Fruit fly (Drosophila melanogaster) whole organism, embryonic: Measurements from ENCODE around the gene CG6163.

ENCODE experiments used
- B-H1 ChIP-seq: fragments of 200-800 bp; sonication (Bioruptor generic); IDR thresholded peaks from 3 replicates; pipeline ENCODE4 v1.3.6; 2022; ENCODE audit warnings: missing biosample characterization, missing genetic modification characterization
- BEAF-32 ChIP-seq: fragments of 200-800 bp; sonication (Bioruptor generic); optimal IDR thresholded peaks from 3 replicates; lab custom pipeline; 2017; ENCODE audit warnings: missing biosample characterization, missing genetic modification characterization, mild to moderate bottlenecking, moderate library complexity, missing genetic modification reagents
- CG10565 ChIP-seq: fragments of 200-800 bp; sonication (Bioruptor generic); optimal IDR thresholded peaks from 3 replicates; lab custom pipeline; 2016; ENCODE audit warnings: missing biosample characterization, mild to moderate bottlenecking, missing genetic modification characterization
- CG12299 ChIP-seq: fragments of 200-800 bp; sonication (Bioruptor generic); optimal IDR thresholded peaks from 2 replicates; lab custom pipeline; 2018; ENCODE audit warnings: missing biosample characterization, mild to moderate bottlenecking, missing genetic modification characterization
- CG13775 ChIP-seq: fragments of 200-800 bp; sonication (Bioruptor generic); optimal IDR thresholded peaks from 3 replicates; lab custom pipeline; 2017; ENCODE audit warnings: missing biosample characterization, mild to moderate bottlenecking, missing genetic modification characterization
- CG14441 ChIP-seq: fragments of 200-800 bp; sonication (Bioruptor generic); IDR thresholded peaks from 2 replicates; pipeline ENCODE4 v1.3.6; 2022; ENCODE audit warnings: missing biosample characterization, missing genetic modification characterization
- CG15073 ChIP-seq: fragments of 200-800 bp; sonication (Bioruptor generic); optimal IDR thresholded peaks from 2 replicates; lab custom pipeline; 2016; ENCODE audit warnings: missing biosample characterization, missing genetic modification characterization
- CG1792 ChIP-seq: fragments of 200-800 bp; sonication (Bioruptor generic); optimal IDR thresholded peaks from 2 replicates; lab custom pipeline; 2016; ENCODE audit warnings: missing biosample characterization, missing genetic modification characterization
- CG3838 ChIP-seq: fragments of 200-800 bp; sonication (Bioruptor generic); optimal IDR thresholded peaks from 3 replicates; lab custom pipeline; 2016; ENCODE audit warnings: missing biosample characterization, missing genetic modification characterization
- CG4730 ChIP-seq: fragments of 200-800 bp; sonication (Bioruptor generic); IDR thresholded peaks from 2 replicates; pipeline ENCODE4 v1.3.6; 2022; ENCODE audit warnings: missing biosample characterization, missing genetic modification characterization
- CG6689 ChIP-seq: fragments of 200-800 bp; sonication (Bioruptor generic); IDR thresholded peaks from 2 replicates; pipeline ENCODE4 v1.3.6; 2022; ENCODE audit warnings: missing biosample characterization, missing genetic modification characterization
- CG6791 ChIP-seq: fragments of 200-800 bp; sonication (Bioruptor generic); IDR thresholded peaks from 3 replicates; pipeline ENCODE4 v1.3.6; 2022; ENCODE audit warnings: missing biosample characterization, missing genetic modification characterization; ENCODE audit not compliant: partially characterized antibody
- CG7556 ChIP-seq: fragments of 200-800 bp; sonication (Bioruptor generic); optimal IDR thresholded peaks from 2 replicates; lab custom pipeline; 2017; ENCODE audit warnings: missing biosample characterization, mild to moderate bottlenecking, missing genetic modification characterization
- CG8944 ChIP-seq: fragments of 200-800 bp; sonication (Bioruptor generic); optimal IDR thresholded peaks from 3 replicates; lab custom pipeline; 2016; ENCODE audit warnings: missing biosample characterization, missing genetic modification characterization
- CG9437 ChIP-seq: fragments of 200-800 bp; sonication (Bioruptor generic); optimal IDR thresholded peaks from 2 replicates; lab custom pipeline; 2018; ENCODE audit warnings: missing biosample characterization, mild to moderate bottlenecking, missing genetic modification characterization
- Dip2 ChIP-seq: fragments of 200-800 bp; sonication (Bioruptor generic); IDR thresholded peaks from 2 replicates; pipeline ENCODE4 v1.3.6; 2022; ENCODE audit warnings: missing biosample characterization, missing genetic modification characterization
- Doc2 ChIP-seq: fragments of 200-800 bp; sonication (Bioruptor generic); IDR thresholded peaks from 2 replicates; pipeline ENCODE4 v1.3.6; 2022; ENCODE audit warnings: missing biosample characterization, missing genetic modification characterization
- Elba2 ChIP-seq: fragments of 200-800 bp; sonication (Bioruptor generic); optimal IDR thresholded peaks from 3 replicates; lab custom pipeline; 2016; ENCODE audit warnings: missing biosample characterization, missing genetic modification characterization
- Fer1 ChIP-seq: fragments of 200-800 bp; sonication (Bioruptor generic); optimal IDR thresholded peaks from 2 replicates; lab custom pipeline; 2017; ENCODE audit warnings: missing biosample characterization, mild to moderate bottlenecking, missing genetic modification characterization
- GATAe ChIP-seq: fragments of 200-800 bp; sonication (Bioruptor generic); conservative IDR thresholded peaks from 2 replicates; pipeline ENCODE4 v1.3.6; 2022; ENCODE audit warnings: missing biosample characterization, missing genetic modification characterization
- Hr3 ChIP-seq: fragments of 200-800 bp; sonication (Bioruptor generic); optimal IDR thresholded peaks from 3 replicates; lab custom pipeline; 2016; ENCODE audit warnings: missing biosample characterization, missing genetic modification characterization
- Kr ChIP-seq: fragments of 200-800 bp; sonication (Bioruptor generic); optimal IDR thresholded peaks from 2 replicates; lab custom pipeline; 2017; ENCODE audit warnings: missing biosample characterization, mild to moderate bottlenecking, missing genetic modification characterization
- MTF-1 ChIP-seq: fragments of 200-800 bp; sonication (Bioruptor generic); optimal IDR thresholded peaks from 2 replicates; lab custom pipeline; 2018; ENCODE audit warnings: missing biosample characterization, mild to moderate bottlenecking, missing genetic modification characterization, borderline replicate concordance
- Oaz ChIP-seq: fragments of 200-800 bp; sonication (Bioruptor generic); IDR thresholded peaks from 2 replicates; pipeline ENCODE4 v1.3.6; 2022; ENCODE audit warnings: missing biosample characterization, missing genetic modification characterization
- Rfx ChIP-seq: fragments of 200-800 bp; sonication (Bioruptor generic); IDR thresholded peaks from 2 replicates; pipeline ENCODE4 v1.3.6; 2022; ENCODE audit warnings: missing biosample characterization, missing genetic modification characterization
- Sox102F ChIP-seq: fragments of 200-800 bp; sonication (Bioruptor generic); optimal IDR thresholded peaks from 2 replicates; lab custom pipeline; 2018; ENCODE audit warnings: missing biosample characterization, mild to moderate bottlenecking, missing genetic modification characterization, moderate library complexity
- Vsx1 ChIP-seq: fragments of 200-800 bp; sonication (Bioruptor generic); optimal IDR thresholded peaks from 2 replicates; lab custom pipeline; 2017; ENCODE audit warnings: missing biosample characterization, mild to moderate bottlenecking, missing genetic modification characterization, missing genetic modification reagents
- Xbp1 ChIP-seq: fragments of 200-800 bp; sonication (Bioruptor generic); optimal IDR thresholded peaks from 3 replicates; lab custom pipeline; 2016; ENCODE audit warnings: missing biosample characterization, mild to moderate bottlenecking, missing genetic modification characterization
- abd-A ChIP-seq: fragments of 200-800 bp; sonication (Bioruptor generic); optimal IDR thresholded peaks from 3 replicates; lab custom pipeline; 2019; ENCODE audit warnings: missing biosample characterization, mild to moderate bottlenecking, missing genetic modification characterization, moderate library complexity
- bsh ChIP-seq, 2 experiments: fragments of 200-800 bp; sonication (Bioruptor generic); optimal IDR thresholded peaks; 2 replicates each; lab custom pipeline; 2017 to 2018; ENCODE audit warnings: mild to moderate bottlenecking in 2 of 2, missing biosample characterization in 2 of 2, missing genetic modification characterization in 2 of 2, moderate library complexity in 1 of 2
- chif ChIP-seq, 2 experiments: fragments of 200-800 bp; sonication (Bioruptor generic); optimal IDR thresholded peaks; 3 replicates each; lab custom pipeline; 2016; ENCODE audit warnings: missing biosample characterization in 2 of 2, missing genetic modification characterization in 2 of 2
- crc ChIP-seq: fragments of 200-800 bp; sonication (Bioruptor generic); optimal IDR thresholded peaks from 2 replicates; lab custom pipeline; 2016; ENCODE audit warnings: missing biosample characterization, missing genetic modification characterization
- da ChIP-seq: fragments of 200-800 bp; sonication (Bioruptor generic); optimal IDR thresholded peaks from 2 replicates; lab custom pipeline; 2016; ENCODE audit warnings: missing biosample characterization, missing genetic modification characterization
- esg ChIP-seq: fragments of 200-800 bp; sonication (Bioruptor generic); conservative IDR thresholded peaks from 2 replicates; pipeline ENCODE4 v1.3.6; 2022; ENCODE audit warnings: missing biosample characterization, missing genetic modification characterization
- hbn ChIP-seq: fragments of 200-800 bp; sonication (Bioruptor generic); IDR thresholded peaks from 2 replicates; pipeline ENCODE4 v1.3.6; 2022; ENCODE audit warnings: missing biosample characterization, missing genetic modification characterization; ENCODE audit not compliant: partially characterized antibody
- ken ChIP-seq: fragments of 200-800 bp; sonication (Bioruptor generic); IDR thresholded peaks from 3 replicates; pipeline ENCODE4 v1.3.6; 2022; ENCODE audit warnings: missing biosample characterization, missing genetic modification characterization
- nom ChIP-seq: fragments of 200-800 bp; sonication (Bioruptor generic); optimal IDR thresholded peaks from 2 replicates; lab custom pipeline; 2017; ENCODE audit warnings: missing biosample characterization, missing genetic modification characterization, mild to moderate bottlenecking, moderate library complexity, missing genetic modification reagents
- oc ChIP-seq: fragments of 200-800 bp; sonication (Bioruptor generic); optimal IDR thresholded peaks from 2 replicates; lab custom pipeline; 2018; ENCODE audit warnings: missing biosample characterization, mild to moderate bottlenecking, missing genetic modification characterization, moderate library complexity
- p53 ChIP-seq: fragments of 200-800 bp; sonication (Bioruptor generic); optimal IDR thresholded peaks from 2 replicates; lab custom pipeline; 2016; ENCODE audit warnings: missing biosample characterization, missing genetic modification characterization
- pros ChIP-seq: fragments of 200-800 bp; sonication (Bioruptor generic); optimal IDR thresholded peaks from 3 replicates; lab custom pipeline; 2019; ENCODE audit warnings: missing biosample characterization, mild to moderate bottlenecking, missing genetic modification characterization, moderate library complexity
- psq ChIP-seq: fragments of 200-800 bp; sonication (Bioruptor generic); optimal IDR thresholded peaks from 2 replicates; lab custom pipeline; 2017; ENCODE audit warnings: missing biosample characterization, missing genetic modification characterization
- repo ChIP-seq: fragments of 200-800 bp; sonication (Bioruptor generic); optimal IDR thresholded peaks from 2 replicates; lab custom pipeline; 2016; ENCODE audit warnings: missing biosample characterization, missing genetic modification characterization
- salm ChIP-seq: fragments of 200-800 bp; sonication (Bioruptor generic); optimal IDR thresholded peaks from 2 replicates; lab custom pipeline; 2018; ENCODE audit warnings: missing biosample characterization, mild to moderate bottlenecking, missing genetic modification characterization
- sd ChIP-seq: fragments of 200-800 bp; sonication (Bioruptor generic); optimal IDR thresholded peaks from 3 replicates; lab custom pipeline; 2018; ENCODE audit warnings: missing biosample characterization, mild to moderate bottlenecking, missing genetic modification characterization, moderate library complexity
- sim ChIP-seq: fragments of 200-800 bp; sonication (Bioruptor generic); IDR thresholded peaks from 2 replicates; pipeline ENCODE4 v1.3.6; 2022; ENCODE audit warnings: missing biosample characterization, missing genetic modification characterization
- sisA ChIP-seq: fragments of 200-800 bp; sonication (Bioruptor generic); IDR thresholded peaks from 2 replicates; pipeline ENCODE4 v1.3.6; 2022; ENCODE audit warnings: missing biosample characterization, missing genetic modification characterization
- trem ChIP-seq: fragments of 200-800 bp; optimal IDR thresholded peaks from 3 replicates; lab custom pipeline; 2019; ENCODE audit warnings: missing biosample characterization, mild to moderate bottlenecking, missing genetic modification characterization, moderate library complexity
- yki ChIP-seq: fragments of >200 bp; optimal IDR thresholded peaks from 3 replicates; lab custom pipeline; 2018
- zf30C ChIP-seq: fragments of 200-800 bp; sonication (Bioruptor generic); optimal IDR thresholded peaks from 3 replicates; lab custom pipeline; 2018; ENCODE audit warnings: missing biosample characterization, mild to moderate bottlenecking, missing genetic modification characterization

CG6163 gene

DNA sequence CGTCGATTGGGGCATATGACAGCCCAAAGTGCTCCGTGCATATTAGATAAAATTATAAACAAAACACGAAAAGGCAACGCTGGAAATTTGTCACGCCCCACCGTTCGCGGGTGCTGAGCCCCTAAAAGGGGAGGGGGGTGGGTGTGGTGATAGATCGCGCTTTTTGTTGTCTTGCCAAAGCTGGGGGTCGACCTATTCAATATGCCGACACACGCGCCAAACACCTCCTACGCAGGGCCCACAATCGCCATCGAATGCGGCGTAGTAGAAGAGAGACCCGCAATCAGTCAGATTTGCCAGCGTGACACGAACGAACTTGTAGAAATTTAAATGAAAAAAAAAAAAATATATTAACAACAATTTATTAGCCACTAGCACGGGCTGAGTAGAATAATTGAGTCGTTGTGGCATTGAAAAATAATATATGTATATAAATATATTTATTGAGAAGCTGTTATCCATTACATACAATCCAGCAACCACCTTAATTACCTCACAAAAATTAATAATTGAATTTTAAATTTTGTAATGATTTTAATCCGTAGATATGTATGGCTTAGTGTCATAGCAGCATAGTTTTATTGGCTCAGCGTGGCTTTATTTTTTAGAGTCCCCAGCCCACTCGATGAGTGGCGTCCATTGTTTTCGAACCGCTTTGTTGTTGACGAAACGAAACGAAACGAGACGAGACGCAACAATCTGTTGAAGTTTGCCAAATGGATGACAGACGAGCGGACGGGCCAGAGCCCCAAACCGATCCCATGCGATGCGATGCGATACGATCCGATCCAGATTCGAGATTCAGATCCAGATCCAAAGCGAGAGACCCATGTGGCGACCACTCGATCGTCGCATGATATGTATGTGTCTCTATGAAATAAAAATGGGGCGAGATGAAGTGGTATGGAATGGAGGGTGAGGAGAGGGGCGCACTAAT is 15.4 kb downstream of the CG6163 start (continued):
- TF ChIP-seq CG4730 (peak; percentile 82), CG9437 (peak; percentile 85), CG15073 (GFP tag; lab: Kevin White, UChicago) (no peak), Elba2 (no peak), CG7556 (peak; percentile 93), CG6689 (GFP tag; lab: Robert Waterston, UW) (peak; percentile 94), sim (0 out of 2 replicates have a peak, but pooled peaks have one; percentile 5), ken (peak; percentile 81), CG12299 (peak; percentile 82), Kr (GFP tag; lab: Kevin White, UChicago) (no peak), CG1792 (GFP tag; lab: Kevin White, UChicago) (no peak), Oaz (GFP tag; lab: Robert Waterston, UW) (peak; percentile 71), pros (GFP tag; lab: Kevin White, UChicago) (no peak), Rfx (GFP tag; lab: Robert Waterston, UW) (peak; percentile 91), Doc2 (GFP tag; lab: Robert Waterston, UW) (peak; percentile 63; the same call in 1 of the 2 replicates), CG14441 (peak; percentile 91), esg (GFP tag; lab: Robert Waterston, UW) (peak; percentile 92), Dip2 (GFP tag; lab: Robert Waterston, UW) (0 out of 2 replicates have a peak, but pooled peaks have one; percentile 31), da (GFP tag; lab: Kevin White, UChicago) (no peak), Sox102F (GFP tag; lab: Kevin White, UChicago) (peak; percentile 95), sd (tag; lab: Kevin White, UChicago) (peak; percentile 78), chif (GFP tag; optimal IDR thresholded peaks at IDR 0.05; lab: Kevin White, UChicago) (peak in 1 of 2 experiments; percentile 13), CG3838 (no peak), CG6791 (GFP tag; lab: Robert Waterston, UW) (no peak), Xbp1 (GFP tag; lab: Kevin White, UChicago) (peak; percentile 67), MTF-1 (peak; percentile 23), trem (tag; lab: Kevin White, UChicago) (peak; percentile 40), hbn (GFP tag; lab: Robert Waterston, UW) (no peak), BEAF-32 (GFP tag; lab: Kevin White, UChicago) (peak; percentile 35), CG8944 (GFP tag; lab: Kevin White, UChicago) (no peak), Vsx1 (GFP tag; lab: Kevin White, UChicago) (peak; percentile 90), oc (tag; lab: Kevin White, UChicago) (peak; percentile 94), CG10565 (GFP tag; lab: Kevin White, UChicago) (no peak), GATAe (GFP tag; lab: Robert Waterston, UW) (no peak; the same call in 1 of the 2 replicates), Fer1 (peak; percentile 94), p53 (GFP tag; lab: Kevin White, UChicago) (peak; percentile 53), yki (lab: Kevin White, UChicago) (no peak), B-H1 (GFP tag; lab: Robert Waterston, UW) (peak; percentile 87), repo (no peak), crc (GFP tag; lab: Kevin White, UChicago) (no peak), Hr3 (GFP tag; lab: Kevin White, UChicago) (peak; percentile 83), nom (peak; percentile 50), CG13775 (peak; percentile 84), salm (peak; percentile 87), abd-A (tag; lab: Kevin White, UChicago) (peak; percentile 37), psq (GFP tag; lab: Kevin White, UChicago) (peak; percentile 48), sisA (GFP tag; lab: Robert Waterston, UW) (peak; percentile 70), bsh (GFP tag; optimal IDR thresholded peaks at IDR 0.05; lab: Kevin White, UChicago) (peak; percentile 88 to 89), zf30C (GFP tag; lab: Kevin White, UChicago) (no peak)
